Worm (Caenorhabditis elegans) whole organism, mixed stage, embryonic: ENCODE results near the gene C07A9.13.

Experiments used
- M03D4.4 ChIP-seq: sonication (generic microtip); optimal IDR thresholded peaks from 2 replicates; lab custom pipeline; 2017; ENCODE audit warnings: mild to moderate bottlenecking, missing genetic modification characterization, missing compliant biosample characterization
- bed-3 ChIP-seq: fragments of 200-800 bp; sonication (Bioruptor generic); optimal IDR thresholded peaks from 3 replicates; lab custom pipeline; 2018; ENCODE audit warnings: mild to moderate bottlenecking, missing genetic modification characterization, moderate library complexity, missing compliant biosample characterization
- blmp-1 ChIP-seq: fragments of 150-350 bp; optimal IDR thresholded peaks from 2 replicates; lab custom pipeline; 2014; ENCODE audit warnings: missing biosample characterization, missing genetic modification characterization
- ceh-39 ChIP-seq: fragments of 150-350 bp; optimal IDR thresholded peaks from 2 replicates; lab custom pipeline; 2014; ENCODE audit warnings: missing biosample characterization, missing genetic modification characterization
- ceh-43 ChIP-seq: fragments of 200-800 bp; sonication (Bioruptor generic); optimal IDR thresholded peaks from 2 replicates; lab custom pipeline; 2018; ENCODE audit warnings: mild to moderate bottlenecking, missing genetic modification characterization, moderate library complexity, missing compliant biosample characterization
- ceh-83 ChIP-seq: fragments of 200-800 bp; sonication (Bioruptor generic); optimal IDR thresholded peaks from 2 replicates; lab custom pipeline; 2018; ENCODE audit warnings: mild to moderate bottlenecking, missing genetic modification characterization, missing compliant biosample characterization
- ces-1 ChIP-seq: fragments of 150-350 bp; optimal IDR thresholded peaks from 2 replicates; lab custom pipeline; 2014; ENCODE audit warnings: missing biosample characterization, missing genetic modification reagents, missing genetic modification characterization
- cnd-1 ChIP-seq: fragments of 200-800 bp; sonication (Bioruptor generic); optimal IDR thresholded peaks from 2 replicates; lab custom pipeline; 2018; ENCODE audit warnings: mild to moderate bottlenecking, missing genetic modification characterization, missing compliant biosample characterization
- drap-1 ChIP-seq: fragments of 200-800 bp; sonication (Bioruptor generic); optimal IDR thresholded peaks from 3 replicates; lab custom pipeline; 2018; ENCODE audit warnings: mild to moderate bottlenecking, missing genetic modification characterization, missing compliant biosample characterization
- elt-3 ChIP-seq: fragments of 150-350 bp; optimal IDR thresholded peaks from 2 replicates; lab custom pipeline; 2014; ENCODE audit warnings: missing biosample characterization, missing genetic modification characterization
- flh-1 ChIP-seq: fragments of 200-800 bp; sonication (Bioruptor generic); optimal IDR thresholded peaks from 2 replicates; lab custom pipeline; 2018; ENCODE audit warnings: mild to moderate bottlenecking, missing genetic modification characterization, moderate library complexity, missing compliant biosample characterization
- ham-2 ChIP-seq: fragments of 200-800 bp; sonication (Bioruptor generic); optimal IDR thresholded peaks from 2 replicates; lab custom pipeline; 2018; ENCODE audit warnings: mild to moderate bottlenecking, missing genetic modification characterization, missing compliant biosample characterization
- hlh-1 ChIP-seq: fragments of 150-350 bp; optimal IDR thresholded peaks from 2 replicates; lab custom pipeline; 2014; ENCODE audit warnings: missing biosample characterization, missing genetic modification reagents, missing genetic modification characterization
- lin-13 ChIP-seq: fragments of 150-350 bp; optimal IDR thresholded peaks from 2 replicates; lab custom pipeline; 2014; ENCODE audit warnings: missing biosample characterization, missing genetic modification characterization
- lin-32 ChIP-seq: fragments of 200-800 bp; sonication (Bioruptor generic); optimal IDR thresholded peaks from 2 replicates; lab custom pipeline; 2018; ENCODE audit warnings: mild to moderate bottlenecking, missing genetic modification characterization, missing compliant biosample characterization
- lsy-2 ChIP-seq: fragments of 150-350 bp; optimal IDR thresholded peaks from 2 replicates; lab custom pipeline; 2014; ENCODE audit warnings: missing biosample characterization, missing genetic modification characterization
- mep-1 ChIP-seq: fragments of 150-350 bp; optimal IDR thresholded peaks from 2 replicates; lab custom pipeline; 2017; ENCODE audit warnings: missing biosample characterization, missing genetic modification reagents, missing genetic modification characterization, inconsistent platforms
- mls-2 ChIP-seq: sonication (generic microtip); optimal IDR thresholded peaks from 2 replicates; lab custom pipeline; 2016; ENCODE audit warnings: mild to moderate bottlenecking, missing genetic modification characterization, moderate library complexity, missing compliant biosample characterization
- nhr-12 ChIP-seq: fragments of 150-350 bp; optimal IDR thresholded peaks from 2 replicates; lab custom pipeline; 2014; ENCODE audit warnings: missing biosample characterization, missing genetic modification characterization
- nhr-2 ChIP-seq: fragments of 150-350 bp; optimal IDR thresholded peaks from 2 replicates; lab custom pipeline; 2014; ENCODE audit warnings: missing biosample characterization, missing genetic modification characterization
- pha-4 ChIP-seq: fragments of 150-350 bp; optimal IDR thresholded peaks from 2 replicates; lab custom pipeline; 2018; ENCODE audit warnings: missing biosample characterization, missing genetic modification reagents, missing genetic modification characterization
- sem-2 ChIP-seq: fragments of 200-800 bp; sonication (Bioruptor generic); optimal IDR thresholded peaks from 2 replicates; lab custom pipeline; 2018; ENCODE audit warnings: mild to moderate bottlenecking, missing genetic modification characterization, missing compliant biosample characterization
- snpc-4 ChIP-seq: fragments of 150-350 bp; optimal IDR thresholded peaks from 2 replicates; lab custom pipeline; 2014; ENCODE audit warnings: missing biosample characterization, missing genetic modification characterization
- sptf-1 ChIP-seq: sonication (generic microtip); optimal IDR thresholded peaks from 2 replicates; lab custom pipeline; 2017; ENCODE audit warnings: mild to moderate bottlenecking, missing genetic modification characterization, moderate library complexity, missing compliant biosample characterization
- tbx-8 ChIP-seq: fragments of 200-800 bp; sonication (Bioruptor generic); optimal IDR thresholded peaks from 2 replicates; lab custom pipeline; 2018; ENCODE audit warnings: mild to moderate bottlenecking, missing genetic modification characterization, moderate library complexity, missing compliant biosample characterization
- unc-120 ChIP-seq: sonication (generic microtip); optimal IDR thresholded peaks from 2 replicates; lab custom pipeline; 2017; ENCODE audit warnings: missing genetic modification characterization, missing compliant biosample characterization; ENCODE audit not compliant: poor library complexity, severe bottlenecking
- unc-39 ChIP-seq: fragments of 150-350 bp; optimal IDR thresholded peaks from 2 replicates; lab custom pipeline; 2014; ENCODE audit warnings: missing biosample characterization, missing genetic modification characterization
- unc-62 ChIP-seq: fragments of 150-350 bp; optimal IDR thresholded peaks from 2 replicates; lab custom pipeline; 2014; ENCODE audit warnings: missing biosample characterization, missing genetic modification reagents, missing genetic modification characterization
- zip-8 ChIP-seq: fragments of 150-350 bp; optimal IDR thresholded peaks from 2 replicates; lab custom pipeline; 2014; ENCODE audit warnings: missing biosample characterization, missing genetic modification characterization
- ztf-11 ChIP-seq: fragments of 150-350 bp; optimal IDR thresholded peaks from 2 replicates; lab custom pipeline; 2014; ENCODE audit warnings: missing biosample characterization, missing genetic modification characterization

C07A9.13 gene

DNA sequence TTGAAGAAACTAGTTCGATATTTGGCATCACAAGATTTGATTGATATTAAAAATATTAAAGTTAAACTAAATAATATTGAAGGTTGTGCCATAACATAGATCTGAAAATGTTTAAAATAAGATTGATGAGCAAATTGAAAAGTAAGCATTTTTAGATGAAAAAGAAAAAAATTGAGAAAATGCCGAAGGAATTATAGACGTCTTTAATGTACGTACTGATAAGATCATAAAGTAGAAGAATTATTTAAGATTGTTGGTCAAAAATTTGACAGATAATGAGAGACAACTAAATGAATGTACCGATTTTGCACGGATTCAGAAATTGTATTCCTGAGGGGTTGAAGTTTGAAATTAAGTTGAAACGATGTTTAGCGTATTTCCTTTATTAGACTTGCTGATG, 39.1 kb upstream of the C07A9.13 start, which contains the start of gene ncx-7:
ncx-7 (minus strand) TSS at position 101 of the 400 bp plus-strand sequence.
- TF ChIP-seq ceh-83 (GFP tag; lab: Kevin White, UChicago) (no peak), mls-2 (no peak), M03D4.4 (tag; lab: Kevin White, UChicago) (no peak), cnd-1 (tag; lab: Kevin White, UChicago) (no peak), lin-32 (GFP tag; lab: Kevin White, UChicago) (no peak), sptf-1 (tag; lab: Kevin White, UChicago) (no peak), mep-1 (tag; lab: Kevin White, UChicago) (no peak), nhr-12 (tag; lab: Kevin White, UChicago) (no peak), blmp-1 (no peak), bed-3 (GFP tag; lab: Kevin White, UChicago) (no peak), nhr-2 (tag; lab: Kevin White, UChicago) (no peak), sem-2 (GFP tag; lab: Kevin White, UChicago) (no peak), ceh-43 (GFP tag; lab: Kevin White, UChicago) (no peak), ceh-39 (tag; lab: Kevin White, UChicago) (no peak), unc-120 (no peak)

DNA sequence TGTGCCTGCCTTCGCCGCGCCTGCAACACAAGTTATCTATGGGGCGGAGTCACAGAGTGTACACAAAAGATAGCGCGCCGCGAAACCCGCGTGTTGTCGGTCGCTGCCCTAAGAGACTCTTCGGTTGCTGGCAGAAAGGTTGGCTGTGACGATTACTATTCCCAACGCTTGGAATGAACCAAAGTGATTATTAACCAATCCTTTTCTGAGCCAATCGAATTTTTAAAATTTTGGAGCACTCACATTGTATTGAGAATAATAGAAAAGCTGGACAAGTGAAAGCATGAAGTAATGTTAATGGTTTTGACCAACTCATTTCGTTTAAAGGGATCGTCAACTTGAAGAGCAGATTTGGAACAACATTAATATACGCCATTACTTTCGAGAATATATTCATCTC, 36.1 kb upstream of the C07A9.13 start:
- TF ChIP-seq M03D4.4 (tag; lab: Kevin White, UChicago) (no peak), nhr-2 (tag; lab: Kevin White, UChicago) (no peak), unc-62 (GFP tag; lab: Kevin White, UChicago) (no peak), sptf-1 (tag; lab: Kevin White, UChicago) (no peak), ceh-83 (GFP tag; lab: Kevin White, UChicago) (no peak), lsy-2 (tag; lab: Kevin White, UChicago) (no peak), ceh-43 (GFP tag; lab: Kevin White, UChicago) (no peak), lin-13 (tag; lab: Kevin White, UChicago) (no peak), flh-1 (no peak), elt-3 (tag; lab: Kevin White, UChicago) (no peak), bed-3 (GFP tag; lab: Kevin White, UChicago) (no peak), ham-2 (GFP tag; lab: Kevin White, UChicago) (no peak)

DNA sequence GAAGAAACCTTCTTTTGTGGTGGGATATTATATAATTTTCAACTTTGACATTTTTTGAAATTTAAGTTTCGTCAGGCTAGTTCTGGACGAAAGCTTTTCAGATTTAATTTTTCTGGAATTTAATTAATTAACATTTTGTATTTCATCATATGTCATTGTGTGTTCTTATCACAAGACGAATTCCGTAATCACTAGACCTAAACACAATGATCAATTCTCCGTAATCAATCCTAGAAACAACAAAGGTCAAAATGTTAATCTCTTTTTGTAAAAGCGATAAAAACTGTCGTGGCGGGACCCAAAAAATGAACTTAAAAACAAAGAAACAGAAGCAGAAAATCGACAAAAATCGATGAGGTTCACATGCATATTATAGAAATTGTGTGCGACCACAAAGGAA, 33.6 kb upstream of the C07A9.13 start:
- TF ChIP-seq drap-1 (no peak), pha-4 (tag; lab: Kevin White, UChicago) (no peak), bed-3 (GFP tag; lab: Kevin White, UChicago) (no peak), unc-39 (no peak), unc-120 (no peak), nhr-12 (tag; lab: Kevin White, UChicago) (no peak)

DNA sequence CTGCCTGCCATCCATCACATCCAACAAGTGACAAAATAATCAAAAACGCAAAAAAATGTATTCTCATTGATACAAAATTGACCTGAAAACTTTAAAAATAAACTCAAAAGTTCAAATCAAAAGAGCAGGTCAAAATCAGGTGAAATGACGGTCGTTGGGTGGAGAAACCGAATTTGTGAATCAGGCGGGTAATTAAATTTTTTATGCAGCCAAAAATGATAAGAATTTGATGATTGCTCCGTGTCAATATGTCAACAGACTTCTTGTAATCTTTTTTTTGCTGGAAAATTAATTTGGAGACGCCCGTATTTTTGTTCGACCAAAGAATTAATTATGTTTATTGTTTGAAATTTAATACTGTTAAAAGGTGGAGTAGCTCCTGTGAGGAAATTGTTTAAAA, 32.8 kb upstream of the C07A9.13 start, which contains the start of gene ncx-6:
ncx-6 (minus strand) TSS at position 88 of the 400 bp plus-strand sequence.
- no peak for TF ChIP-seq nhr-12 (tag; lab: Kevin White, UChicago)
- TF ChIP-seq unc-62 (GFP tag; lab: Kevin White, UChicago) = no peak
- no peak for TF ChIP-seq ztf-11 (tag; lab: Kevin White, UChicago)
- no peak for TF ChIP-seq M03D4.4 (tag; lab: Kevin White, UChicago)
- TF ChIP-seq lin-32 (GFP tag; lab: Kevin White, UChicago) = no peak
- TF ChIP-seq mls-2 = no peak
- no peak for TF ChIP-seq ces-1 (GFP tag; lab: Kevin White, UChicago)
- no peak for TF ChIP-seq snpc-4 (tag; lab: Kevin White, UChicago)
- TF ChIP-seq drap-1 = no peak
- no peak for TF ChIP-seq hlh-1 (tag; lab: Kevin White, UChicago)
- TF ChIP-seq nhr-2 (tag; lab: Kevin White, UChicago) = no peak
- TF ChIP-seq pha-4 (tag; lab: Kevin White, UChicago) = no peak

DNA sequence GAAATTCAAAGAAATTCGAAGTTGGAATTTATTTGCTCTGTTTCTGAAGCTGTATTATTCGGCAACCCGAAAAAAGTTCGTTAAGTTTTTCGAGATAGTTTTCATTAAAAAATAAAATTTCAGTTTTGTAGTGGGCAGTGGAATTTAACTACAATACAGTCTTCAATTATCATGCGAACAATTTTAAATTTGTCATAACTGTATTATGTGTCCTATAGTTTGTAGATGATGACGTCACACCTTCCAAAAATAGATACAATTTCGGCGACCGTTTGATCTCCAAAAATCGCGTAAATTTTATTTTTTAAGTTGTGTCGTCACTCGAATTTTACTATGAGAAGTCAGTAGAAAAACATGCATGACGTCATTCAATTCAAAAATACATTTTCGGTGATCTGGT, 32.1 kb upstream of the C07A9.13 start:
- TF ChIP-seq unc-120 (no peak), zip-8 (tag; lab: Kevin White, UChicago) (peak; percentile 81)

DNA sequence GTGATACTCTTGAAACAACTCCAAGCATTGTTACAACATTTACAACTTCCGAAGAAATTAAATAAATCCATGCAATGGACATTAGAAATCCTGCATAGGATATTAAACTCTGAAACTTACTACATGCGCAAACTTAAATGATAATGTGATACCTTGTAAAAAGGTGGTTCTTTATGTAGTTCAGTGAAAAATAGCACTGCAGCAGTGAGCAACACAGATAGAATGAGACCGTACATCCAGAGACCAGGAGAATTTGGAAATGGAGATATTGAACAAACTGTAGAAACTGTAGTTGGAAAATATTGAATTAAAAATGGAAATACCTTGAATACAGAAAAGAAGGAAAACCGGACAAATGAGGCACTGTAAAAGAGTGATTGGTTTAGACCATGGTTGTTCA, 30.1 kb upstream of the C07A9.13 start:
- no peak for TF ChIP-seq nhr-12 (tag; lab: Kevin White, UChicago)
- no peak for TF ChIP-seq lin-13 (tag; lab: Kevin White, UChicago)
- TF ChIP-seq tbx-8 (GFP tag; lab: Kevin White, UChicago) = no peak
- no peak for TF ChIP-seq ces-1 (GFP tag; lab: Kevin White, UChicago)
